Worm (Caenorhabditis elegans): ENCODE measurements around the gene lec-1.

The lec-1 gene

ce11 chrII:13153299-13153698 lies 42.0 kb upstream of the lec-1 start, which contains the start of gene spe-18:
TSS of gene spe-18 (minus strand) at chrII:13153399.
- TF ChIP-seq lin-11 (tag; optimal IDR thresholded peaks at IDR 0.05) (no peak), mab-5 (tag; optimal IDR thresholded peaks at IDR 0.05) (no peak), nhr-237 (tag; optimal IDR thresholded peaks at IDR 0.05) (no peak), sma-3 (GFP tag; optimal IDR thresholded peaks at IDR 0.05) (no peak), ceh-16 (tag; optimal IDR thresholded peaks at IDR 0.05) (no peak), blmp-1 (tag; optimal IDR thresholded peaks at IDR 0.05; ENCODE audit: insufficient read depth) (no peak), ztf-4 (tag; optimal IDR thresholded peaks at IDR 0.05) (no peak), mdl-1 (tag; optimal IDR thresholded peaks at IDR 0.05) (no peak), aly-2 (tag; optimal IDR thresholded peaks at IDR 0.05) (no peak), nhr-21 (tag; optimal IDR thresholded peaks at IDR 0.05) (no peak), ztf-11 (tag; optimal IDR thresholded peaks at IDR 0.05) (no peak), ceh-82 (tag; optimal IDR thresholded peaks at IDR 0.05) (no peak), sem-4 (tag; optimal IDR thresholded peaks at IDR 0.05) (no peak), C34F6.9 (tag; optimal IDR thresholded peaks at IDR 0.05) (no peak)

ce11 chrII:13156071-13156470 lies 39.3 kb upstream of the lec-1 start:
- TF ChIP-seq dmd-4 (tag; optimal IDR thresholded peaks at IDR 0.05) (no peak), nhr-77 (tag; optimal IDR thresholded peaks at IDR 0.05) (no peak), unc-39 (tag; optimal IDR thresholded peaks at IDR 0.05) (no peak), ceh-82 (tag; optimal IDR thresholded peaks at IDR 0.05) (no peak), Y55F3AM.14 (GFP tag; optimal IDR thresholded peaks at IDR 0.05) (no peak), nhr-23 (tag; optimal IDR thresholded peaks at IDR 0.05) (no peak), sma-3 (GFP tag; optimal IDR thresholded peaks at IDR 0.05) (no peak), unc-62 (GFP tag; optimal IDR thresholded peaks at IDR 0.05) (no peak), ama-1 (optimal IDR thresholded peaks at IDR 0.05) (no peak), mab-5 (tag; optimal IDR thresholded peaks at IDR 0.05) (no peak), nhr-10 (tag; optimal IDR thresholded peaks at IDR 0.05) (no peak), ztf-11 (tag; optimal IDR thresholded peaks at IDR 0.05) (no peak)

ce11 chrII:13156971-13157370 lies 38.4 kb upstream of the lec-1 start, which contains the start of the genes hpr-17 and F32A11.1:
TSS of gene hpr-17 (minus strand) at chrII:13157047.
TSS of gene F32A11.1 (plus strand) at chrII:13157329.
- TF ChIP-seq lin-11 (tag; optimal IDR thresholded peaks at IDR 0.05) (peak; percentile 78), ceh-16 (tag; optimal IDR thresholded peaks at IDR 0.05) (no peak), nhr-237 (tag; optimal IDR thresholded peaks at IDR 0.05) (peak; percentile 19), dmd-4 (tag; optimal IDR thresholded peaks at IDR 0.05) (no peak), ztf-11 (tag; optimal IDR thresholded peaks at IDR 0.05) (no peak), blmp-1 (tag; optimal IDR thresholded peaks at IDR 0.05; ENCODE audit: insufficient read depth) (peak; percentile 23), ZK546.5 (tag; optimal IDR thresholded peaks at IDR 0.05) (no peak), egl-27 (tag; optimal IDR thresholded peaks at IDR 0.05) (peak; percentile 67), alr-1 (tag; optimal IDR thresholded peaks at IDR 0.05) (no peak), elt-3 (tag; optimal IDR thresholded peaks at IDR 0.05) (no peak), snpc-4 (tag; optimal IDR thresholded peaks at IDR 0.05) (peak; percentile 82), elt-1 (tag; optimal IDR thresholded peaks at IDR 0.05) (no peak), ztf-1 (GFP tag; conservative IDR thresholded peaks at IDR 0.05) (no peak), ztf-4 (tag; optimal IDR thresholded peaks at IDR 0.05) (peak; percentile 21), ceh-82 (tag; optimal IDR thresholded peaks at IDR 0.05) (peak; percentile 61), ama-1 (optimal IDR thresholded peaks at IDR 0.05) (no peak), gmeb-1 (tag; optimal IDR thresholded peaks at IDR 0.05) (peak; percentile 99), sma-9 (GFP tag; optimal IDR thresholded peaks at IDR 0.05) (peak; percentile 86), sma-9 (tag; optimal IDR thresholded peaks at IDR 0.05) (no peak), nhr-10 (tag; optimal IDR thresholded peaks at IDR 0.05) (peak; percentile 58), nhr-6 (tag; optimal IDR thresholded peaks at IDR 0.05) (no peak), crh-2 (tag; optimal IDR thresholded peaks at IDR 0.05) (peak; percentile 86), F13H6.1 (tag; optimal IDR thresholded peaks at IDR 0.05) (peak; percentile 63), nhr-129 (tag; optimal IDR thresholded peaks at IDR 0.05) (peak; percentile 77), mab-5 (tag; optimal IDR thresholded peaks at IDR 0.05) (peak; percentile 70), unc-62 (GFP tag; optimal IDR thresholded peaks at IDR 0.05) (no peak), lin-13 (GFP tag; optimal IDR thresholded peaks at IDR 0.05) (peak; percentile 80), sma-3 (GFP tag; optimal IDR thresholded peaks at IDR 0.05) (peak; percentile 76), fos-1 (tag; optimal IDR thresholded peaks at IDR 0.05) (peak; percentile 56), skn-1 (tag; optimal IDR thresholded peaks at IDR 0.05) (peak; percentile 2), R02D3.7 (tag; optimal IDR thresholded peaks at IDR 0.05) (peak; percentile 55), lsy-2 (tag; optimal IDR thresholded peaks at IDR 0.05) (peak; percentile 87 to 92), nhr-23 (tag; optimal IDR thresholded peaks at IDR 0.05) (no peak), sem-4 (tag; optimal IDR thresholded peaks at IDR 0.05) (peak; percentile 49), nhr-21 (tag; optimal IDR thresholded peaks at IDR 0.05) (peak; percentile 75), unc-39 (tag; optimal IDR thresholded peaks at IDR 0.05) (no peak), unc-55 (GFP tag; optimal IDR thresholded peaks at IDR 0.05) (peak; percentile 94), mdl-1 (tag; optimal IDR thresholded peaks at IDR 0.05) (no peak), nhr-77 (tag; optimal IDR thresholded peaks at IDR 0.05) (peak; percentile 36), lin-39 (tag; optimal IDR thresholded peaks at IDR 0.05) (no peak), C34F6.9 (tag; optimal IDR thresholded peaks at IDR 0.05) (peak; percentile 90), nhr-25 (tag; optimal IDR thresholded peaks at IDR 0.05) (peak; percentile 80), zag-1 (tag; optimal IDR thresholded peaks at IDR 0.05) (no peak), nhr-11 (tag; optimal IDR thresholded peaks at IDR 0.05) (no peak), aly-2 (tag; optimal IDR thresholded peaks at IDR 0.05) (no peak)

Measured in whole organism, L2 larva.